Worm (Caenorhabditis elegans): ENCODE results near the gene Y43F8B.1.

ce11 chrV:19518468-19519168 is 27.4 kb downstream of the Y43F8B.1 start:
- TF ChIP-seq flt-1 (GFP tag; IDR thresholded peaks at IDR 0.05) = no peak
- TF ChIP-seq T22C8.4 (GFP tag; IDR thresholded peaks at IDR 0.05) = peak; percentile 68
- TF ChIP-seq klf-2 (GFP tag; conservative IDR thresholded peaks at IDR 0.05) = no peak
- TF ChIP-seq cog-1 (tag; optimal IDR thresholded peaks at IDR 0.05) = no peak
- TF ChIP-seq ref-1 (GFP tag; conservative IDR thresholded peaks at IDR 0.05) = no peak
- no peak for TF ChIP-seq ztf-29 (GFP tag; IDR thresholded peaks at IDR 0.05)

All from whole organism, midembryonic.